Worm (Caenorhabditis elegans) whole organism, early embryonic: ENCODE results near the gene B0302.2.

Source experiments
- B0310.2 ChIP-seq: sonication (generic microtip); optimal IDR thresholded peaks from 2 replicates; lab custom pipeline; 2016; ENCODE audit warnings: mild to moderate bottlenecking, missing genetic modification characterization, missing compliant biosample characterization
- F13C5.2 ChIP-seq: sonication (generic microtip); optimal IDR thresholded peaks from 2 replicates; lab custom pipeline; 2017; ENCODE audit warnings: mild to moderate bottlenecking, missing genetic modification characterization, inconsistent platforms, missing compliant biosample characterization
- aly-1 ChIP-seq: sonication (generic microtip); optimal IDR thresholded peaks from 2 replicates; lab custom pipeline; 2016; ENCODE audit warnings: missing genetic modification characterization, missing compliant biosample characterization
- ama-1 ChIP-seq: fragments of 150-350 bp; optimal IDR thresholded peaks from 2 replicates; lab custom pipeline; 2014
- ceh-13 ChIP-seq: fragments of 200-800 bp; sonication (Bioruptor generic); optimal IDR thresholded peaks from 2 replicates; lab custom pipeline; 2018; ENCODE audit warnings: mild to moderate bottlenecking, missing genetic modification characterization, missing compliant biosample characterization
- ceh-36 ChIP-seq: sonication (generic microtip); optimal IDR thresholded peaks from 2 replicates; lab custom pipeline; 2016; ENCODE audit warnings: missing genetic modification characterization, inconsistent platforms, missing compliant biosample characterization
- ets-7 ChIP-seq: sonication (generic microtip); optimal IDR thresholded peaks from 2 replicates; lab custom pipeline; 2016; ENCODE audit warnings: missing genotype, missing genetic modification characterization, missing compliant biosample characterization
- flt-1 ChIP-seq: fragments of 200-800 bp; sonication (Bioruptor generic); IDR thresholded peaks from 2 replicates; pipeline ENCODE4 v1.3.6; 2022; ENCODE audit warnings: missing genetic modification characterization, missing compliant biosample characterization
- hmbx-1 ChIP-seq: sonication (generic microtip); optimal IDR thresholded peaks from 2 replicates; lab custom pipeline; 2016; ENCODE audit warnings: mild to moderate bottlenecking, missing genetic modification characterization, missing compliant biosample characterization
- hmg-4 ChIP-seq: fragments of 200-800 bp; sonication (Bioruptor generic); optimal IDR thresholded peaks from 2 replicates; lab custom pipeline; 2018; ENCODE audit warnings: mild to moderate bottlenecking, missing genetic modification characterization, missing compliant biosample characterization
- hnd-1 ChIP-seq: sonication (generic microtip); optimal IDR thresholded peaks from 2 replicates; lab custom pipeline; 2016; ENCODE audit warnings: missing genetic modification characterization, missing compliant biosample characterization
- pes-1 ChIP-seq: fragments of 200-800 bp; sonication (Bioruptor generic); IDR thresholded peaks from 2 replicates; pipeline ENCODE4 v1.3.6; 2022; ENCODE audit warnings: missing genetic modification reagents, missing genetic modification characterization, missing compliant biosample characterization
- scrt-1 ChIP-seq: fragments of 200-800 bp; sonication (Bioruptor generic); IDR thresholded peaks from 2 replicates; pipeline ENCODE4 v1.3.6; 2022; ENCODE audit warnings: missing genetic modification characterization, missing compliant biosample characterization
- sea-1 ChIP-seq: fragments of 200-800 bp; sonication (Bioruptor generic); conservative IDR thresholded peaks from 2 replicates; pipeline ENCODE4 v1.3.6; 2022; ENCODE audit warnings: missing genetic modification characterization, missing compliant biosample characterization
- tbx-11 ChIP-seq: fragments of 200-800 bp; sonication (Bioruptor generic); IDR thresholded peaks from 2 replicates; pipeline ENCODE4 v1.3.6; 2022; ENCODE audit warnings: missing genetic modification characterization, missing compliant biosample characterization
- tbx-37 ChIP-seq: fragments of 200-800 bp; sonication (Bioruptor generic); conservative IDR thresholded peaks from 2 replicates; pipeline ENCODE4 v1.3.6; 2022; ENCODE audit warnings: missing genetic modification reagents, missing genetic modification characterization, missing compliant biosample characterization
- tra-4 ChIP-seq: sonication (generic microtip); optimal IDR thresholded peaks from 2 replicates; lab custom pipeline; 2017; ENCODE audit warnings: missing genetic modification characterization, missing compliant biosample characterization

B0302.2 gene

DNA sequence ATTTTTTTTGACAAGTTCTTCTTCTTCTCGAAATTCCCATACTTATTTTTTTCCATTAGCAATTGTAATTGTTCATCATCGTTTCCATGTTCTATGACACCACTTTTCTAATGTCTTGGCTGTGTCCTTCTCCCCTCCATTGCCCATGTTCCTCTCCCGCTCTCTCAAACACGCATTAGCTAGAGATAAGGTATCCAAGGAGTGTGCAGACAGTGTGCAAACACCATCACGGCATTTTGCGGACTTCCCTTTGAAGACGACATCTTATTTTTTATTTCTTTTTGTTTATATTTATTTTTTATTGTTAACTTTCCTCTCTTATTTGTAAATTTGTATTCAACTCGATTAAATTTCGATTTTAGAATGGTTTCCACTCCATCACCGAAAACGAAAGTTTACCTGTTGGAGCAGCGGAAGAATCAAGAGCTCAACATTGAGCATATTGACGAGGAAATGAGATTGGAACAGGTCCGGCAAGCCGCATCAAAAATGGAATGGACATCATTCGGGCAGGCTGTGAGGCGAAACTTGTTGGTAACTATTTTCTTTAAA is 27.1 kb upstream of the B0302.2 start, which contains the start of gene mdt-1.2:
mdt-1.2 (plus strand) TSS at position 363 of the 552 bp plus-strand sequence.
- TF ChIP-seq hmbx-1 (tag; lab: Kevin White, UChicago) = no peak
- TF ChIP-seq hmg-4 (GFP tag; lab: Kevin White, UChicago) = peak; percentile 11
- peak; percentile 81 for TF ChIP-seq F13C5.2 (tag; lab: Kevin White, UChicago)
- peak; percentile 4 for TF ChIP-seq ceh-36
- no peak for TF ChIP-seq tbx-11 (GFP tag; lab: Robert Waterston, UW)

DNA sequence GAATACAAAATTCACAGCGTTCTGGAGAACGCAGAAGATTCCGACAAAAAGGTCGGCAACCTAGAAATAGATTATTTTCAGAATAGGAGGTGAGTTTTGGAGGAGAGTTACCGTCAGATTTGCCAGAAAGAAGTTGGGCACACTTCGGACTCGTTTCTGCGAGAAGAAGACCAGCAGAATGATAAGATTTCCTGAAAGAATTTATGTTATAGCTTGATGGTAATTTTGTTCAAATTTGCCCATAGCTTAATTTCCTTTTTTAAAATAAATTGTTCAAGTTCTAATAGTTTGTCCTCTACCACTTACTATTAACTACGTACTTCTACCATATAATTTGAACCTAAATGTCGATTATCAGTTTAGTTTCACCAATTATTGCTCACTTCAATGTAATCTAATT is 21.2 kb upstream of the B0302.2 start:
- no peak for TF ChIP-seq ceh-13
- no peak for TF ChIP-seq tra-4 (tag; lab: Kevin White, UChicago)
- no peak for TF ChIP-seq tbx-37
- TF ChIP-seq sea-1 (GFP tag; lab: Robert Waterston, UW) = no peak

- TF ChIP-seq B0310.2 (no peak), tbx-11 (GFP tag; lab: Robert Waterston, UW) (no peak), hmg-4 (GFP tag; lab: Kevin White, UChicago) (no peak), hmbx-1 (tag; lab: Kevin White, UChicago) (no peak), ama-1 (lab: Kevin White, UChicago) (no peak), flt-1 (GFP tag; lab: Robert Waterston, UW) (no peak), F13C5.2 (tag; lab: Kevin White, UChicago) (no peak)
Measured at ce11 chrX:17157868-17158267, 20.5 kb upstream of the B0302.2 start, which contains the start of gene npr-21. TSS of gene npr-21 (minus strand) at chrX:17157968.

DNA sequence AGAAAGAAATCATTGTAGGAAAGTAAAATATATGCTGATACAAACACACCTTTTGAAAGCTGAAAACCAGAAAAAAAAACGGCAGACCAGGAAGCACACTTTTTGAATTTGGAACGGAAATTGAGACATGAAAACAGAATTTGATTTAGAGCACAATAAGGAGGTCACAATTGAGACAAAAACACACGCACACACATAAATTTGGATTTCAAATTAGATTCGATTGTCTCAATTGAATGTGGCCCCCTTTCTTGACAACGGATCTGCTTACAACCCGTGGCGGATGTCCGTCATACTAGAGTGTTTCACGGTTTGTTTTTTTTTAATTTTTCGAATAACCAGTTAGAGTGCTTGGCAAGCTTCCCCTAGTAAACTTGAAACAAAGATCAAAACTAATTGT is 10.3 kb upstream of the B0302.2 start:
- TF ChIP-seq ceh-36 = no peak

DNA sequence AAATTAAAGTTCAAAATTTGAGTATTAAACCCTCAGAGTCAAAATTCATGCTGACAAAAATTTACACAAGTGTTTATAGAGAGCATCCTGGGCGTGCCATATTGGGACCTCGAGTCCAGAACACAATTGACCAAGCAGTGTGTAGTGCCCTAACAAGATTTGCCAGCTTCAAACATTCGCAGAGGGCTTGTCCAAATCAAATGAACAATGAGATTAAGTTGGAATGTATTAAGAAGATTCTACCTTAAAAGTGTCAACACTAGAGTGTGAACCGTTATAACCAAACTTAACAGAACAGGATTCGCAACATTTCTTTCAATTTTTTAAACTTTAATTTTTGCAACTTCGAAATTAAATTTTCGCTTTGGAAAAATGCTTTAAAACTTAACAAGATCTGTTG is 7.9 kb upstream of the B0302.2 start:
- TF ChIP-seq scrt-1 (GFP tag; lab: Robert Waterston, UW) (no peak), B0310.2 (no peak), aly-1 (no peak), sea-1 (GFP tag; lab: Robert Waterston, UW) (no peak), tra-4 (tag; lab: Kevin White, UChicago) (no peak), hmbx-1 (tag; lab: Kevin White, UChicago) (no peak), F13C5.2 (tag; lab: Kevin White, UChicago) (no peak), ama-1 (lab: Kevin White, UChicago) (no peak), tbx-11 (GFP tag; lab: Robert Waterston, UW) (no peak)

DNA sequence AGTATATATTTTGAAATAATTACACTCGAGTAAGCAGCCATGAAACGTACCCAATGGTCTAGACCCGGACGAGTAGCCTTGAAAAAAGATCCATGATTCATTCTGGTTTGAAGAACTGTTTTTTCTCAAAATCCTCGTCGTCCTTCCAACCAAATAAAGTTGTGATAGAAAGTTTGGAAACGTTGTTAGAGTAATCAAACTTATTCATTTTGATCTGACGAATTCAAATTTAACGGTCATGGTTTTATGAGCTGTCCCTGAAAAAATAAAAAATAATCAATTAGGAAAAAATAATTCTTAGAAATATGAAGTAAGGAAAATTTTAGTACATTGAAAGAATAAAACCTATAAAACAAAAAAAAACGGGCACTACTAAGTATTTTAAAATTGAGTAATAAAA is 1.7 kb upstream of the B0302.2 start, which contains the start of gene B0302.4:
B0302.4 (minus strand) TSS at position 101 of the 400 bp plus-strand sequence.
- no peak for TF ChIP-seq sea-1 (GFP tag; lab: Robert Waterston, UW)
- no peak for TF ChIP-seq ceh-36
- TF ChIP-seq ets-7 (tag; lab: Kevin White, UChicago) = no peak
- TF ChIP-seq tbx-11 (GFP tag; lab: Robert Waterston, UW) = no peak
- TF ChIP-seq hmbx-1 (tag; lab: Kevin White, UChicago) = no peak
- no peak for TF ChIP-seq ama-1 (lab: Kevin White, UChicago)
- no peak for TF ChIP-seq F13C5.2 (tag; lab: Kevin White, UChicago)
- TF ChIP-seq pes-1 (GFP tag; lab: Robert Waterston, UW) = no peak
- no peak for TF ChIP-seq tra-4 (tag; lab: Kevin White, UChicago)

DNA sequence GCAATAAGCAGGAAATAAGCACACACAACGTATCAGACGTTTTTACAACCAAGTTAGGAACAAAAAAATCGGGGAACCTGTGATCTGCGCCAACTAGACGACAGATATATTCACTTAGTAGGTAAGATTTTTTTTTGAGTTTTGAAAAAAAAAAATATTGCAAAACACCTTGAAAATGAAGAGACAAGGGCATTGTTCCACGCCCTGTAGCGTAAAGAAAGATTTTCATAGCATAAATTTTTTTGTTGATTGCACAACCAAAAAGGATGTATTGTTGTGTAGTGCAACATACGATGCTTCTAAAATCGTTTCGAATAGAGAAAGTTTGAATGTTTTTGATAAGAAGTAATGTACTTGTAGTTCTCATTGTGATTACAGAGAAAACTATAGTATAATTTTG is 1.8 kb downstream of the B0302.2 start:
- TF ChIP-seq hmg-4 (GFP tag; lab: Kevin White, UChicago) = no peak
- TF ChIP-seq ceh-36 = no peak
- TF ChIP-seq pes-1 (GFP tag; lab: Robert Waterston, UW) = no peak
- TF ChIP-seq F13C5.2 (tag; lab: Kevin White, UChicago) = no peak
- no peak for TF ChIP-seq tbx-11 (GFP tag; lab: Robert Waterston, UW)
- no peak for TF ChIP-seq B0310.2
- TF ChIP-seq ama-1 (lab: Kevin White, UChicago) = no peak
- no peak for TF ChIP-seq tbx-37
- TF ChIP-seq hmbx-1 (tag; lab: Kevin White, UChicago) = no peak
- TF ChIP-seq sea-1 (GFP tag; lab: Robert Waterston, UW) = no peak

- TF ChIP-seq ceh-36 = no peak
- peak; percentile 66; the same call in 1 of the 2 replicates for TF ChIP-seq pes-1 (GFP tag; lab: Robert Waterston, UW)
- no peak for TF ChIP-seq ama-1 (lab: Kevin White, UChicago)
- no peak for TF ChIP-seq B0310.2
- TF ChIP-seq ceh-13 = no peak
- TF ChIP-seq sea-1 (GFP tag; lab: Robert Waterston, UW) = no peak
- no peak for TF ChIP-seq hnd-1
- no peak for TF ChIP-seq scrt-1 (GFP tag; lab: Robert Waterston, UW)
- TF ChIP-seq flt-1 (GFP tag; lab: Robert Waterston, UW) = peak; percentile 65; the same call in 1 of the 2 replicates
- TF ChIP-seq ets-7 (tag; lab: Kevin White, UChicago) = no peak
- TF ChIP-seq tbx-11 (GFP tag; lab: Robert Waterston, UW) = no peak
- peak; percentile 6 for TF ChIP-seq hmg-4 (GFP tag; lab: Kevin White, UChicago)
- TF ChIP-seq tra-4 (tag; lab: Kevin White, UChicago) = no peak
- TF ChIP-seq F13C5.2 (tag; lab: Kevin White, UChicago) = peak; percentile 77
- no peak for TF ChIP-seq hmbx-1 (tag; lab: Kevin White, UChicago)
- TF ChIP-seq aly-1 = no peak
- peak; percentile 47; the same call in 1 of the 2 replicates for TF ChIP-seq tbx-37
Measured at ce11 chrX:17181220-17181619, 2.9 kb downstream of the B0302.2 start.
